Fruit fly (Drosophila melanogaster) whole organism, embryonic: ENCODE data around the gene Vsp37A.

Experiments used
- Abd-B ChIP-seq: fragments of 200-800 bp; sonication (Bioruptor generic); optimal IDR thresholded peaks from 2 replicates; lab custom pipeline; 2018; ENCODE audit warnings: missing biosample characterization, mild to moderate bottlenecking, missing genetic modification characterization, moderate library complexity
- Atf-2 ChIP-seq: fragments of 200-800 bp; sonication (Bioruptor generic); optimal IDR thresholded peaks from 2 replicates; lab custom pipeline; 2016; ENCODE audit warnings: missing biosample characterization, missing genetic modification characterization
- BtbVII ChIP-seq: fragments of 200-800 bp; sonication (Bioruptor generic); optimal IDR thresholded peaks from 3 replicates; lab custom pipeline; 2017; ENCODE audit warnings: missing biosample characterization, mild to moderate bottlenecking, missing genetic modification characterization
- CG10147 ChIP-seq: fragments of 200-800 bp; sonication (Bioruptor generic); optimal IDR thresholded peaks from 2 replicates; lab custom pipeline; 2019; ENCODE audit warnings: missing biosample characterization, mild to moderate bottlenecking, missing genetic modification characterization, moderate library complexity
- CG10321 ChIP-seq: fragments of 200-800 bp; sonication (Bioruptor generic); IDR thresholded peaks from 2 replicates; pipeline ENCODE4 v1.3.6; 2022; ENCODE audit warnings: missing biosample characterization, missing genetic modification characterization
- CG11723 ChIP-seq: fragments of 200-800 bp; sonication (Bioruptor generic); optimal IDR thresholded peaks from 2 replicates; lab custom pipeline; 2017; ENCODE audit warnings: missing biosample characterization, mild to moderate bottlenecking, missing genetic modification characterization
- CG1233 ChIP-seq: fragments of 200-800 bp; sonication (Bioruptor generic); optimal IDR thresholded peaks from 4 replicates; lab custom pipeline; 2018; ENCODE audit warnings: missing biosample characterization, mild to moderate bottlenecking, missing genetic modification characterization
- CG12391 ChIP-seq: fragments of 200-800 bp; sonication (Bioruptor generic); optimal IDR thresholded peaks from 3 replicates; lab custom pipeline; 2018; ENCODE audit warnings: missing biosample characterization, mild to moderate bottlenecking, missing genetic modification characterization, moderate library complexity
- CG17612 ChIP-seq: fragments of 200-800 bp; sonication (Bioruptor generic); IDR thresholded peaks from 2 replicates; pipeline ENCODE4 v1.3.6; 2022; ENCODE audit warnings: missing biosample characterization, missing genetic modification characterization
- CG18599 ChIP-seq: fragments of 200-800 bp; sonication (Bioruptor generic); optimal IDR thresholded peaks from 3 replicates; lab custom pipeline; 2017; ENCODE audit warnings: missing biosample characterization, missing genetic modification characterization, mild to moderate bottlenecking, moderate library complexity, missing genetic modification reagents
- CG2712 ChIP-seq: fragments of 200-800 bp; optimal IDR thresholded peaks from 3 replicates; lab custom pipeline; 2019; ENCODE audit warnings: missing biosample characterization, mild to moderate bottlenecking, missing genetic modification characterization, moderate library complexity
- CG2875 ChIP-seq: fragments of 200-800 bp; sonication (Bioruptor generic); optimal IDR thresholded peaks from 2 replicates; lab custom pipeline; 2017; ENCODE audit warnings: missing biosample characterization, mild to moderate bottlenecking, missing genetic modification characterization, missing genetic modification reagents
- CG31224 ChIP-seq: fragments of 200-800 bp; sonication (Bioruptor generic); IDR thresholded peaks from 2 replicates; pipeline ENCODE4 v1.3.6; 2022; ENCODE audit warnings: missing biosample characterization, missing genetic modification characterization
- CG34224 ChIP-seq: fragments of 200-800 bp; sonication (Bioruptor generic); IDR thresholded peaks from 3 replicates; pipeline ENCODE4 v1.3.6; 2022; ENCODE audit warnings: missing biosample characterization, missing genetic modification characterization; ENCODE audit not compliant: partially characterized antibody
- CG34376 ChIP-seq: fragments of 200-800 bp; sonication (Bioruptor generic); optimal IDR thresholded peaks from 2 replicates; lab custom pipeline; 2018; ENCODE audit warnings: missing biosample characterization, mild to moderate bottlenecking, missing genetic modification characterization
- CG3838 ChIP-seq: fragments of 200-800 bp; sonication (Bioruptor generic); optimal IDR thresholded peaks from 3 replicates; lab custom pipeline; 2016; ENCODE audit warnings: missing biosample characterization, missing genetic modification characterization
- CG3847 ChIP-seq: fragments of 200-800 bp; sonication (Bioruptor generic); IDR thresholded peaks from 2 replicates; pipeline ENCODE4 v1.3.6; 2022; ENCODE audit warnings: missing biosample characterization, missing genetic modification characterization
- CG4617 ChIP-seq: fragments of 200-800 bp; sonication (Bioruptor generic); optimal IDR thresholded peaks from 3 replicates; lab custom pipeline; 2016; ENCODE audit warnings: missing biosample characterization, missing genetic modification characterization, borderline replicate concordance
- Doc3 ChIP-seq: fragments of 200-800 bp; sonication (Bioruptor generic); IDR thresholded peaks from 3 replicates; pipeline ENCODE4 v1.3.6; 2022; ENCODE audit warnings: missing biosample characterization, missing genetic modification characterization; ENCODE audit not compliant: partially characterized antibody
- Dref ChIP-seq: fragments of 200-800 bp; sonication (Bioruptor generic); IDR thresholded peaks from 2 replicates; pipeline ENCODE4 v1.3.6; 2022; ENCODE audit warnings: missing biosample characterization, missing genetic modification characterization
- Gsc ChIP-seq: fragments of 200-800 bp; sonication (Bioruptor generic); IDR thresholded peaks from 2 replicates; pipeline ENCODE4 v1.3.6; 2022; ENCODE audit warnings: missing biosample characterization, missing genetic modification characterization
- HLHmδ ChIP-seq: fragments of 200-800 bp; sonication (Bioruptor generic); optimal IDR thresholded peaks from 2 replicates; lab custom pipeline; 2018; ENCODE audit warnings: missing biosample characterization, mild to moderate bottlenecking, missing genetic modification characterization, moderate library complexity
- MESR4 ChIP-seq: fragments of 200-800 bp; sonication (Bioruptor generic); optimal IDR thresholded peaks from 2 replicates; lab custom pipeline; 2018; ENCODE audit warnings: missing biosample characterization, mild to moderate bottlenecking, missing genetic modification characterization, moderate library complexity
- NC2α ChIP-seq: fragments of 200-800 bp; sonication (Bioruptor generic); optimal IDR thresholded peaks from 2 replicates; lab custom pipeline; 2016; ENCODE audit warnings: missing biosample characterization, missing genetic modification characterization
- Opbp ChIP-seq: fragments of 200-800 bp; sonication (Bioruptor generic); IDR thresholded peaks from 3 replicates; pipeline ENCODE4 v1.3.6; 2022; ENCODE audit warnings: missing biosample characterization, missing genetic modification characterization; ENCODE audit not compliant: partially characterized antibody
- Rfx ChIP-seq: fragments of 200-800 bp; sonication (Bioruptor generic); IDR thresholded peaks from 2 replicates; pipeline ENCODE4 v1.3.6; 2022; ENCODE audit warnings: missing biosample characterization, missing genetic modification characterization
- Xrp1 ChIP-seq: fragments of 200-800 bp; sonication (Bioruptor generic); IDR thresholded peaks from 2 replicates; pipeline ENCODE4 v1.3.6; 2022; ENCODE audit warnings: missing biosample characterization, missing genetic modification characterization
- abd-A ChIP-seq: fragments of 200-800 bp; sonication (Bioruptor generic); optimal IDR thresholded peaks from 3 replicates; lab custom pipeline; 2019; ENCODE audit warnings: missing biosample characterization, mild to moderate bottlenecking, missing genetic modification characterization, moderate library complexity
- ap ChIP-seq: fragments of 200-800 bp; sonication (Bioruptor generic); IDR thresholded peaks from 2 replicates; pipeline ENCODE4 v1.3.6; 2022; ENCODE audit warnings: missing biosample characterization, missing genetic modification characterization
- ash1 ChIP-seq: fragments of 200-800 bp; sonication (Bioruptor generic); optimal IDR thresholded peaks from 2 replicates; lab custom pipeline; 2018; ENCODE audit warnings: missing biosample characterization, mild to moderate bottlenecking, missing genetic modification characterization
- corto ChIP-seq: fragments of 200-800 bp; sonication (Bioruptor generic); optimal IDR thresholded peaks from 2 replicates; lab custom pipeline; 2016; ENCODE audit warnings: missing biosample characterization, mild to moderate bottlenecking, missing genetic modification characterization, moderate library complexity
- dysf ChIP-seq: fragments of 200-800 bp; sonication (Bioruptor generic); IDR thresholded peaks from 3 replicates; pipeline ENCODE4 v1.3.6; 2022; ENCODE audit warnings: missing biosample characterization, missing genetic modification characterization
- esg ChIP-seq: fragments of 200-800 bp; sonication (Bioruptor generic); conservative IDR thresholded peaks from 2 replicates; pipeline ENCODE4 v1.3.6; 2022; ENCODE audit warnings: missing biosample characterization, missing genetic modification characterization
- ewg ChIP-seq: fragments of 200-800 bp; sonication (Bioruptor generic); optimal IDR thresholded peaks from 3 replicates; lab custom pipeline; 2017; ENCODE audit warnings: mild to moderate bottlenecking, missing biosample characterization, missing genetic modification reagents, missing genetic modification characterization
- gcm2 ChIP-seq: fragments of 200-800 bp; sonication (Bioruptor generic); optimal IDR thresholded peaks from 2 replicates; lab custom pipeline; 2016; ENCODE audit warnings: missing biosample characterization, missing genetic modification characterization
- lmd ChIP-seq: fragments of 200-800 bp; sonication (Bioruptor generic); IDR thresholded peaks from 2 replicates; pipeline ENCODE4 v1.3.6; 2022; ENCODE audit warnings: missing biosample characterization, missing genetic modification characterization
- luna ChIP-seq: fragments of 200-800 bp; sonication (Bioruptor generic); optimal IDR thresholded peaks from 2 replicates; lab custom pipeline; 2016; ENCODE audit warnings: missing biosample characterization, missing genetic modification characterization
- nerfin-2 ChIP-seq: fragments of 200-800 bp; sonication (Bioruptor generic); IDR thresholded peaks from 2 replicates; pipeline ENCODE4 v1.3.6; 2022; ENCODE audit warnings: missing biosample characterization, missing genetic modification characterization; ENCODE audit not compliant: partially characterized antibody
- nmo ChIP-seq: fragments of 200-800 bp; sonication (Bioruptor generic); optimal IDR thresholded peaks from 2 replicates; lab custom pipeline; 2018; ENCODE audit warnings: missing biosample characterization, mild to moderate bottlenecking, missing genetic modification characterization, moderate library complexity
- phol ChIP-seq: fragments of 200-800 bp; sonication (Bioruptor generic); optimal IDR thresholded peaks from 3 replicates; lab custom pipeline; 2018; ENCODE audit warnings: missing biosample characterization, mild to moderate bottlenecking, missing genetic modification characterization, moderate library complexity
- pzg ChIP-seq: fragments of 200-800 bp; sonication (Bioruptor generic); optimal IDR thresholded peaks from 3 replicates; lab custom pipeline; 2018; ENCODE audit warnings: missing biosample characterization, mild to moderate bottlenecking, missing genetic modification characterization, moderate library complexity
- row ChIP-seq: fragments of 200-800 bp; sonication (Bioruptor generic); IDR thresholded peaks from 3 replicates; pipeline ENCODE4 v1.3.6; 2022; ENCODE audit warnings: missing biosample characterization, missing genetic modification characterization
- seq ChIP-seq: fragments of 200-800 bp; sonication (Bioruptor generic); IDR thresholded peaks from 2 replicates; pipeline ENCODE4 v1.3.6; 2022; ENCODE audit warnings: missing biosample characterization, missing genetic modification characterization
- sima ChIP-seq: fragments of 200-800 bp; sonication (Bioruptor generic); optimal IDR thresholded peaks from 2 replicates; lab custom pipeline; 2016; ENCODE audit warnings: missing biosample characterization, missing genetic modification characterization
- slbo ChIP-seq: fragments of 200-800 bp; sonication (Bioruptor generic); IDR thresholded peaks from 2 replicates; pipeline ENCODE4 v1.3.6; 2022; ENCODE audit warnings: missing biosample characterization, missing genetic modification characterization
- stwl ChIP-seq: fragments of 200-800 bp; sonication (Bioruptor generic); optimal IDR thresholded peaks from 3 replicates; lab custom pipeline; 2018; ENCODE audit warnings: missing biosample characterization, mild to moderate bottlenecking, missing genetic modification characterization, moderate library complexity
- twi ChIP-seq: fragments of 200-800 bp; optimal IDR thresholded peaks from 2 replicates; lab custom pipeline; 2019; ENCODE audit warnings: missing biosample characterization, mild to moderate bottlenecking, missing genetic modification characterization, moderate library complexity
- unc-4 ChIP-seq: fragments of 200-800 bp; sonication (Bioruptor generic); IDR thresholded peaks from 2 replicates; pipeline ENCODE4 v1.3.6; 2022; ENCODE audit warnings: missing biosample characterization, missing genetic modification characterization; ENCODE audit not compliant: partially characterized antibody
- zfh1 ChIP-seq: fragments of 200-800 bp; sonication (Bioruptor generic); IDR thresholded peaks from 3 replicates; pipeline ENCODE4 v1.3.6; 2022; ENCODE audit warnings: missing biosample characterization, missing genetic modification characterization

Gene Vsp37A

DNA sequence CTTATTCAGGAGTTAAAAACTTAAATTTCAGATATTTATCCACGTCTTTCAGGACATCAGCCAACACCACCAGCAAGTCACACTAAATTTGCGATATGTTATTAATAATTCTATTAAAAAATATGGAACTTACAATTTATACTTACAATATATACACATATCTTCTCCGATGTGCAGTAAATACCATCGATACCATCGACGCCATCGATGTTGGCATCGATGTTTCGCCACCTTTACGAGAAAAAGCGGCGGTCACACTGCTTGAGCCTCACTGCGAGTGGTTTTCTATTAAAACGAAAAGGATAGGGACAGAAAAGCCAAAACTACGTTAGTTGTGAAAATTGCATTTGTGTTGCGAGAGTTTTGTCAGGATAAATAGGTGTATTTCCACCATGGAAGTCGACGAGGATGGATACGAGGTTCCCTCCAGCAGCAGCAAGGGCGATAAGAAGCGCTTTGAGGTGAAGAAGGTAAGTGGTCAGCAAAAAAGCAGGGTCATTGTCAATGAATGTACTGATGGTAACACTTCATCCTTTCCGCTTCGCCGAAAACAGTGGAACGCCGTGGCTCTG, 25.8 kb downstream of the Vsp37A start, which contains the start of gene Roc1a (continued):
- TF ChIP-seq CG34376 (no peak), HLHmδ (GFP tag; lab: Kevin White, UChicago) (no peak), zfh1 (GFP tag; lab: Robert Waterston, UW) (0 out of 3 replicates have a peak, but pooled peaks have one; percentile 21), gcm2 (no peak), CG12391 (tag; lab: Kevin White, UChicago) (peak; percentile 11), Abd-B (GFP tag; lab: Kevin White, UChicago) (peak; percentile 5), ewg (no peak), CG1233 (GFP tag; lab: Kevin White, UChicago) (no peak), seq (GFP tag; lab: Robert Waterston, UW) (no peak), CG4617 (GFP tag; lab: Kevin White, UChicago) (peak; percentile 67), Rfx (GFP tag; lab: Robert Waterston, UW) (peak; percentile 35; the same call in 1 of the 2 replicates), MESR4 (peak; percentile 91), Opbp (peak; percentile 88), dysf (GFP tag; lab: Robert Waterston, UW) (no peak), CG2875 (no peak), BtbVII (GFP tag; lab: Kevin White, UChicago) (no peak), CG10321 (GFP tag; lab: Robert Waterston, UW) (no peak), Gsc (GFP tag; lab: Robert Waterston, UW) (no peak), Xrp1 (GFP tag; lab: Robert Waterston, UW) (no peak), twi (tag; lab: Kevin White, UChicago) (no peak), sima (GFP tag; lab: Kevin White, UChicago) (no peak), CG10147 (no peak), luna (no peak), lmd (GFP tag; lab: Robert Waterston, UW) (no peak), corto (GFP tag; lab: Kevin White, UChicago) (no peak), abd-A (no peak), slbo (peak; percentile 21; the same call in 1 of the 2 replicates), esg (no peak), CG3847 (GFP tag; lab: Robert Waterston, UW) (0 out of 2 replicates have a peak, but pooled peaks have one; percentile 22), Atf-2 (no peak), phol (tag; lab: Kevin White, UChicago) (peak; percentile 34), ash1 (GFP tag; lab: Kevin White, UChicago) (no peak), ap (GFP tag; lab: Robert Waterston, UW) (no peak), nerfin-2 (peak; percentile 42), CG18599 (no peak), Doc3 (GFP tag; lab: Robert Waterston, UW) (0 out of 3 replicates have a peak, but pooled peaks have one; percentile 12), row (GFP tag; lab: Robert Waterston, UW) (peak; percentile 73), Dref (GFP tag; lab: Robert Waterston, UW) (peak; percentile 84), CG3838 (GFP tag; lab: Kevin White, UChicago) (no peak), CG31224 (GFP tag; lab: Robert Waterston, UW) (no peak), pzg (GFP tag; lab: Kevin White, UChicago) (peak; percentile 52), CG2712 (tag; lab: Kevin White, UChicago) (peak; percentile 25), CG34224 (peak; percentile 25; the same call in 2 of the 3 replicates), stwl (tag; lab: Kevin White, UChicago) (no peak), nmo (GFP tag; lab: Kevin White, UChicago) (peak; percentile 23), unc-4 (GFP tag; lab: Robert Waterston, UW) (peak; percentile 74), CG17612 (GFP tag; lab: Robert Waterston, UW) (no peak), CG11723 (GFP tag; lab: Kevin White, UChicago) (no peak), NC2α (GFP tag; lab: Kevin White, UChicago) (no peak)
